Fruit fly (Drosophila melanogaster): ENCODE data around the gene Agpat4.

Agpat4 gene

dm6 chr3L:16356171-16356765, 25.1 kb downstream of the Agpat4 start:
- TF ChIP-seq net (GFP tag; optimal IDR thresholded peaks at IDR 0.05) = no peak
- TF ChIP-seq vri (GFP tag; optimal IDR thresholded peaks at IDR 0.05) = peak; percentile 72
- TF ChIP-seq fkh (GFP tag; optimal IDR thresholded peaks at IDR 0.05) = peak; percentile 62
- TF ChIP-seq CG7368 (GFP tag; optimal IDR thresholded peaks at IDR 0.05) = no peak
- peak; percentile 40 for TF ChIP-seq Eip78C (GFP tag)

- TF ChIP-seq vri (GFP tag; optimal IDR thresholded peaks at IDR 0.05) (no peak), Eip78C (GFP tag) (peak; percentile 1), eg (GFP tag; IDR thresholded peaks at IDR 0.05) (no peak), fkh (GFP tag; optimal IDR thresholded peaks at IDR 0.05) (no peak)
Observed at dm6 chr3L:16354197-16354596, 27.2 kb downstream of the Agpat4 start, which contains the start of gene Pdh. Pdh (minus strand) TSS chr3L:16354297.

- TF ChIP-seq dac (GFP tag; optimal IDR thresholded peaks at IDR 0.05) (no peak), fkh (GFP tag; optimal IDR thresholded peaks at IDR 0.05) (peak; percentile 99)
Observed at dm6 chr3L:16351770-16352429, 29.5 kb downstream of the Agpat4 start, which contains the start of the genes Golgin104 and Tcs3. Golgin104 (minus strand) TSS chr3L:16351951. Tcs3 (plus strand) TSS chr3L:16351991.

- no peak for TF ChIP-seq Blimp-1 (GFP tag; optimal IDR thresholded peaks at IDR 0.05)
- TF ChIP-seq CG10669 (GFP tag; optimal IDR thresholded peaks at IDR 0.05) = no peak
- TF ChIP-seq CG8632 (GFP tag; optimal IDR thresholded peaks at IDR 0.05) = no peak
- TF ChIP-seq CG6163 (GFP tag; IDR thresholded peaks at IDR 0.05) = no peak
- no peak for TF ChIP-seq fd85E (GFP tag; optimal IDR thresholded peaks at IDR 0.05)
- no peak for TF ChIP-seq Lpt (GFP tag; optimal IDR thresholded peaks at IDR 0.05)
- no peak for TF ChIP-seq OdsH (GFP tag; optimal IDR thresholded peaks at IDR 0.05)
Observed at dm6 chr3L:16349686-16350085, 31.7 kb downstream of the Agpat4 start.

dm6 chr3L:16347914-16348313, 33.5 kb downstream of the Agpat4 start, which contains the start of gene mRpS34:
mRpS34 (plus strand) TSS chr3L:16348074.
- TF ChIP-seq fd59A (GFP tag; optimal IDR thresholded peaks at IDR 0.05) (no peak), Ets21C (GFP tag; optimal IDR thresholded peaks at IDR 0.05) (no peak), CG11762 (GFP tag; optimal IDR thresholded peaks at IDR 0.05; ENCODE audit: insufficient read depth) (no peak), Smox (GFP tag; optimal IDR thresholded peaks at IDR 0.05) (no peak), Eip75B (GFP tag; optimal IDR thresholded peaks at IDR 0.05) (no peak), Met (GFP tag; optimal IDR thresholded peaks at IDR 0.05) (no peak), Hr38 (GFP tag; optimal IDR thresholded peaks at IDR 0.05) (no peak), CG31627 (GFP tag; optimal IDR thresholded peaks at IDR 0.05) (no peak), CG1621 (tag; optimal IDR thresholded peaks at IDR 0.05) (no peak), CG15336 (GFP tag; IDR thresholded peaks at IDR 0.05) (no peak), Hr39 (GFP tag; optimal IDR thresholded peaks at IDR 0.05) (no peak), achi (GFP tag; optimal IDR thresholded peaks at IDR 0.05) (no peak), dsx (GFP tag; optimal IDR thresholded peaks at IDR 0.05; ENCODE audit: poor library complexity, severe bottlenecking) (no peak), CG6854 (GFP tag; optimal IDR thresholded peaks at IDR 0.05) (no peak), CG11902 (GFP tag; optimal IDR thresholded peaks at IDR 0.05) (no peak)

dm6 chr3L:16346023-16346422, 35.3 kb downstream of the Agpat4 start, which contains the start of gene CG33257:
CG33257 (plus strand) TSS chr3L:16346323.
- TF ChIP-seq Gug (GFP tag; IDR thresholded peaks at IDR 0.05) = no peak
- no peak for TF ChIP-seq CG6276 (GFP tag; optimal IDR thresholded peaks at IDR 0.05)
- TF ChIP-seq esn (GFP tag; optimal IDR thresholded peaks at IDR 0.05) = no peak
- no peak for TF ChIP-seq CG11294 (GFP tag; IDR thresholded peaks at IDR 0.05)
- TF ChIP-seq fd59A (GFP tag; optimal IDR thresholded peaks at IDR 0.05) = no peak
- TF ChIP-seq Eip75B (GFP tag; optimal IDR thresholded peaks at IDR 0.05) = no peak
- no peak for TF ChIP-seq pdm3 (GFP tag; optimal IDR thresholded peaks at IDR 0.05)
- no peak for TF ChIP-seq CG15336 (GFP tag; IDR thresholded peaks at IDR 0.05)
- no peak for TF ChIP-seq Blimp-1 (GFP tag; optimal IDR thresholded peaks at IDR 0.05)
- TF ChIP-seq Eip78C (GFP tag) = no peak
- no peak for TF ChIP-seq CG8119 (GFP tag; IDR thresholded peaks at IDR 0.05)
- TF ChIP-seq CG8319 (GFP tag; optimal IDR thresholded peaks at IDR 0.05) = no peak
- no peak for TF ChIP-seq eg (GFP tag; IDR thresholded peaks at IDR 0.05)

Measured in whole organism, prepupa.